Fruit fly (Drosophila melanogaster) whole organism, embryonic: ENCODE measurements around the gene CG43867.

Experiments
- Atf6 ChIP-seq: fragments of 200-800 bp; sonication (Bioruptor generic); IDR thresholded peaks from 2 replicates; pipeline ENCODE4 v1.3.6; 2022; ENCODE audit warnings: missing biosample characterization, missing genetic modification characterization
- CG10979 ChIP-seq: fragments of 200-800 bp; sonication (Bioruptor generic); optimal IDR thresholded peaks from 2 replicates; lab custom pipeline; 2018; ENCODE audit warnings: missing biosample characterization, mild to moderate bottlenecking, missing genetic modification characterization, moderate library complexity
- CG11398 ChIP-seq: fragments of 200-800 bp; sonication (Bioruptor generic); optimal IDR thresholded peaks from 2 replicates; lab custom pipeline; 2016; ENCODE audit warnings: missing biosample characterization, missing genetic modification characterization
- CG12219 ChIP-seq: fragments of 200-800 bp; sonication (Bioruptor generic); optimal IDR thresholded peaks from 3 replicates; lab custom pipeline; 2018; ENCODE audit warnings: missing biosample characterization, mild to moderate bottlenecking, missing genetic modification characterization
- CG12769 ChIP-seq: fragments of 200-800 bp; sonication (Bioruptor generic); optimal IDR thresholded peaks from 2 replicates; lab custom pipeline; 2019; ENCODE audit warnings: missing biosample characterization, mild to moderate bottlenecking, missing genetic modification characterization, moderate library complexity
- CG17912 ChIP-seq: fragments of 200-800 bp; sonication (Bioruptor generic); optimal IDR thresholded peaks from 2 replicates; lab custom pipeline; 2018; ENCODE audit warnings: missing biosample characterization, mild to moderate bottlenecking, missing genetic modification characterization
- CG1792 ChIP-seq: fragments of 200-800 bp; sonication (Bioruptor generic); optimal IDR thresholded peaks from 2 replicates; lab custom pipeline; 2016; ENCODE audit warnings: missing biosample characterization, missing genetic modification characterization
- CG18262 ChIP-seq: fragments of 200-800 bp; optimal IDR thresholded peaks from 3 replicates; lab custom pipeline; 2019; ENCODE audit warnings: missing biosample characterization, mild to moderate bottlenecking, missing genetic modification characterization, moderate library complexity
- CG2129 ChIP-seq: fragments of 200-800 bp; sonication (Bioruptor generic); IDR thresholded peaks from 2 replicates; pipeline ENCODE4 v1.3.6; 2022; ENCODE audit warnings: missing biosample characterization, missing genetic modification characterization; ENCODE audit not compliant: partially characterized antibody
- CG2678 ChIP-seq: fragments of 200-800 bp; sonication (Bioruptor generic); optimal IDR thresholded peaks from 3 replicates; lab custom pipeline; 2019; ENCODE audit warnings: missing biosample characterization, mild to moderate bottlenecking, missing genetic modification characterization, moderate library complexity
- CG34376 ChIP-seq: fragments of 200-800 bp; sonication (Bioruptor generic); optimal IDR thresholded peaks from 2 replicates; lab custom pipeline; 2018; ENCODE audit warnings: missing biosample characterization, mild to moderate bottlenecking, missing genetic modification characterization
- CG4820 ChIP-seq: fragments of 200-800 bp; sonication (Bioruptor generic); optimal IDR thresholded peaks from 3 replicates; lab custom pipeline; 2016; ENCODE audit warnings: missing biosample characterization, missing genetic modification characterization
- CG5180 ChIP-seq: fragments of 200-800 bp; sonication (Bioruptor generic); optimal IDR thresholded peaks from 3 replicates; lab custom pipeline; 2017; ENCODE audit warnings: missing biosample characterization, missing genetic modification characterization, mild to moderate bottlenecking, moderate library complexity, missing genetic modification reagents
- CG6854 ChIP-seq: fragments of 200-800 bp; sonication (Bioruptor generic); optimal IDR thresholded peaks from 3 replicates; lab custom pipeline; 2017; ENCODE audit warnings: missing biosample characterization, mild to moderate bottlenecking, missing genetic modification characterization
- CG7839 ChIP-seq: fragments of 200-800 bp; sonication (Bioruptor generic); optimal IDR thresholded peaks from 3 replicates; lab custom pipeline; 2018; ENCODE audit warnings: missing biosample characterization, mild to moderate bottlenecking, missing genetic modification characterization, moderate library complexity
- CG8924 ChIP-seq: fragments of 200-800 bp; optimal IDR thresholded peaks from 3 replicates; lab custom pipeline; 2019; ENCODE audit warnings: missing biosample characterization, mild to moderate bottlenecking, missing genetic modification characterization, moderate library complexity
- CoRest ChIP-seq: fragments of 200-800 bp; sonication (Bioruptor generic); optimal IDR thresholded peaks from 3 replicates; lab custom pipeline; 2018; ENCODE audit warnings: missing biosample characterization, mild to moderate bottlenecking, missing genetic modification characterization, moderate library complexity
- D19A ChIP-seq: fragments of 200-800 bp; optimal IDR thresholded peaks from 3 replicates; lab custom pipeline; 2019; ENCODE audit warnings: missing biosample characterization, mild to moderate bottlenecking, missing genetic modification characterization, moderate library complexity
- Dad ChIP-seq: fragments of 200-800 bp; sonication (Bioruptor generic); optimal IDR thresholded peaks from 3 replicates; lab custom pipeline; 2016; ENCODE audit warnings: missing biosample characterization, missing genetic modification characterization
- Fer2 ChIP-seq: fragments of 200-800 bp; sonication (Bioruptor generic); optimal IDR thresholded peaks from 2 replicates; lab custom pipeline; 2018; ENCODE audit warnings: missing biosample characterization, mild to moderate bottlenecking, missing genetic modification characterization, moderate library complexity
- HmgZ ChIP-seq: fragments of 200-800 bp; sonication (Bioruptor generic); optimal IDR thresholded peaks from 2 replicates; lab custom pipeline; 2018; ENCODE audit warnings: missing biosample characterization, mild to moderate bottlenecking, missing genetic modification characterization
- Hsf ChIP-seq: fragments of 200-800 bp; sonication (Bioruptor generic); optimal IDR thresholded peaks from 3 replicates; lab custom pipeline; 2016; ENCODE audit warnings: missing biosample characterization, missing genetic modification characterization
- MESR4 ChIP-seq: fragments of 200-800 bp; sonication (Bioruptor generic); optimal IDR thresholded peaks from 2 replicates; lab custom pipeline; 2018; ENCODE audit warnings: missing biosample characterization, mild to moderate bottlenecking, missing genetic modification characterization, moderate library complexity
- Med ChIP-seq: fragments of 200-800 bp; sonication (Bioruptor generic); peaks from one replicate; lab custom pipeline; 2016; ENCODE audit warnings: missing biosample characterization, missing genetic modification characterization, mild to moderate bottlenecking, inconsistent platforms, moderate library complexity
- Optix ChIP-seq: fragments of 200-800 bp; sonication (Bioruptor generic); IDR thresholded peaks from 3 replicates; pipeline ENCODE4 v1.3.6; 2022; ENCODE audit warnings: missing biosample characterization, missing genetic modification characterization
- PHDP ChIP-seq: fragments of 200-800 bp; sonication (Bioruptor generic); optimal IDR thresholded peaks from 3 replicates; lab custom pipeline; 2018; ENCODE audit warnings: missing biosample characterization, mild to moderate bottlenecking, missing genetic modification characterization, moderate library complexity
- Sox102F ChIP-seq: fragments of 200-800 bp; sonication (Bioruptor generic); optimal IDR thresholded peaks from 2 replicates; lab custom pipeline; 2018; ENCODE audit warnings: missing biosample characterization, mild to moderate bottlenecking, missing genetic modification characterization, moderate library complexity
- Sry-δ ChIP-seq: fragments of 200-800 bp; sonication (Bioruptor generic); optimal IDR thresholded peaks from 2 replicates; lab custom pipeline; 2016; ENCODE audit warnings: missing biosample characterization, missing genetic modification characterization
- Trl ChIP-seq, 3 experiments: fragments of >200 bp in 2 of 3; fragments of 200-800 bp in 1 of 3; sonication (Bioruptor generic) in 1 of 3; optimal IDR thresholded peaks; 2 replicates in 1 of 3; 3 replicates in 2 of 3; lab custom pipeline; 2016 to 2017; ENCODE audit warnings: missing biosample characterization in 1 of 3, missing genetic modification characterization in 1 of 3
- al ChIP-seq: fragments of 200-800 bp; sonication (Bioruptor generic); IDR thresholded peaks from 2 replicates; pipeline ENCODE4 v1.3.6; 2022; ENCODE audit warnings: missing biosample characterization, missing genetic modification characterization
- ase ChIP-seq: fragments of 200-800 bp; sonication (Bioruptor generic); IDR thresholded peaks from 3 replicates; pipeline ENCODE4 v1.3.6; 2022; ENCODE audit warnings: missing biosample characterization, missing genetic modification characterization
- bbx ChIP-seq: fragments of 200-800 bp; sonication (Bioruptor generic); IDR thresholded peaks from 2 replicates; pipeline ENCODE4 v1.3.6; 2022; ENCODE audit warnings: missing biosample characterization, missing genetic modification characterization; ENCODE audit not compliant: partially characterized antibody
- caup ChIP-seq: fragments of 200-800 bp; sonication (Bioruptor generic); optimal IDR thresholded peaks from 3 replicates; lab custom pipeline; 2017; ENCODE audit warnings: missing biosample characterization, mild to moderate bottlenecking, missing genetic modification characterization, moderate library complexity; ENCODE audit not compliant: severe bottlenecking
- dm ChIP-seq: fragments of 200-800 bp; sonication (Bioruptor generic); optimal IDR thresholded peaks from 3 replicates; lab custom pipeline; 2016; ENCODE audit warnings: missing biosample characterization, missing genetic modification characterization
- dysf ChIP-seq: fragments of 200-800 bp; sonication (Bioruptor generic); IDR thresholded peaks from 3 replicates; pipeline ENCODE4 v1.3.6; 2022; ENCODE audit warnings: missing biosample characterization, missing genetic modification characterization
- gem ChIP-seq: fragments of 200-800 bp; sonication (Bioruptor generic); optimal IDR thresholded peaks from 2 replicates; lab custom pipeline; 2019; ENCODE audit warnings: missing biosample characterization, mild to moderate bottlenecking, missing genetic modification characterization, moderate library complexity
- gro ChIP-seq: fragments of 200-800 bp; sonication (Bioruptor generic); optimal IDR thresholded peaks from 2 replicates; lab custom pipeline; 2016; ENCODE audit warnings: missing biosample characterization, missing genetic modification characterization
- gsb-n ChIP-seq: fragments of 200-800 bp; sonication (Bioruptor generic); optimal IDR thresholded peaks from 3 replicates; lab custom pipeline; 2018; ENCODE audit warnings: missing biosample characterization, mild to moderate bottlenecking, missing genetic modification characterization
- gt ChIP-seq: fragments of 200-800 bp; sonication (Bioruptor generic); IDR thresholded peaks from 2 replicates; pipeline ENCODE4 v1.3.6; 2022; ENCODE audit warnings: missing biosample characterization, missing genetic modification characterization
- her ChIP-seq: fragments of 200-800 bp; sonication (Bioruptor generic); optimal IDR thresholded peaks from 2 replicates; lab custom pipeline; 2016; ENCODE audit warnings: missing biosample characterization, missing genetic modification characterization
- jing ChIP-seq: fragments of 200-800 bp; sonication (Bioruptor generic); optimal IDR thresholded peaks from 2 replicates; lab custom pipeline; 2018; ENCODE audit warnings: missing biosample characterization, mild to moderate bottlenecking, missing genetic modification characterization
- maf-S ChIP-seq: fragments of 200-800 bp; sonication (Bioruptor generic); optimal IDR thresholded peaks from 2 replicates; lab custom pipeline; 2016; ENCODE audit warnings: missing biosample characterization, missing genetic modification characterization
- pan ChIP-seq, 4 experiments: fragments of >200 bp in 3 of 4; fragments of 200-800 bp in 1 of 4; sonication (Bioruptor generic) in 1 of 4; optimal IDR thresholded peaks in 3 of 4; IDR thresholded peaks in 1 of 4; 2 replicates each; pipeline versions ENCODE4 v1.3.6 to Lab custom; 2017 to 2022; ENCODE audit warnings: missing biosample characterization in 2 of 4, missing genetic modification characterization in 2 of 4, mixed read lengths in 1 of 4
- row ChIP-seq: fragments of 200-800 bp; sonication (Bioruptor generic); IDR thresholded peaks from 3 replicates; pipeline ENCODE4 v1.3.6; 2022; ENCODE audit warnings: missing biosample characterization, missing genetic modification characterization
- scrt ChIP-seq: fragments of 200-800 bp; sonication (Bioruptor generic); optimal IDR thresholded peaks from 2 replicates; lab custom pipeline; 2018; ENCODE audit warnings: missing biosample characterization, mild to moderate bottlenecking, missing genetic modification characterization, moderate library complexity
- wdn ChIP-seq: fragments of 200-800 bp; sonication (Bioruptor generic); IDR thresholded peaks from 2 replicates; pipeline ENCODE4 v1.3.6; 2022; ENCODE audit warnings: missing biosample characterization, missing genetic modification characterization
- wek ChIP-seq: fragments of 200-800 bp; sonication (Bioruptor generic); optimal IDR thresholded peaks from 3 replicates; lab custom pipeline; 2018; ENCODE audit warnings: missing biosample characterization, mild to moderate bottlenecking, missing genetic modification characterization, moderate library complexity
- zfh1 ChIP-seq: fragments of 200-800 bp; sonication (Bioruptor generic); IDR thresholded peaks from 3 replicates; pipeline ENCODE4 v1.3.6; 2022; ENCODE audit warnings: missing biosample characterization, missing genetic modification characterization

CG43867 gene

DNA sequence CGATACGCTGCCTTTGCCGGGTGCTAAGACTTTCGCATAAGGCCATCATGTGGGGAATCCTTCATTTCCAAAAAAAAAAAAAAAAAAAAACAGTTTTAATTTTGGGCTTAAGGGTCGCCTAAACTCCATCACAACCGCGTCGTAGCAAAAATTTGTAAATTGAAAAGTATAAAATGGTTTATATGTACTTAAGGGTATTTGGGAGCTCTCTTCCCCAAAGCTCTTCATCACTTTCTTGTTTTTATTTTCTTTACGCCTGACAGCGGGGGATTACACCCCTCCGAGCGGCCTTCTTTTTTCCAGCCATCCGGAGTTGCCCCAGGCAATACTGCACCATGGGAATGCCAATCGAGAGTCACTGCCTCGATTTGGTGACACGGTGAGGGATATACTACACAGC is 36.2 kb upstream of the CG43867 start (continued):
- 0 out of 3 replicates have a peak, but pooled peaks have one; percentile 6 for TF ChIP-seq Optix
- no peak for TF ChIP-seq HmgZ
- peak; percentile 43 for TF ChIP-seq D19A (tag; lab: Kevin White, UChicago)
- peak; percentile 70 for TF ChIP-seq Med (GFP tag; lab: Kevin White, UChicago)
- TF ChIP-seq gro: no peak
- TF ChIP-seq wdn (GFP tag; lab: Robert Waterston, UW): no peak
- TF ChIP-seq CG11398: no peak
- no peak for TF ChIP-seq MESR4 (GFP tag; lab: Kevin White, UChicago)
- peak; percentile 32; the same call in 1 of the 3 replicates for TF ChIP-seq dysf
- TF ChIP-seq Fer2: no peak
- no peak for TF ChIP-seq al (GFP tag; lab: Robert Waterston, UW)
- TF ChIP-seq Sox102F (GFP tag; lab: Kevin White, UChicago): peak; percentile 6
- peak; percentile 50; the same call in 2 of the 3 replicates for TF ChIP-seq row (GFP tag; lab: Robert Waterston, UW)
- TF ChIP-seq, all 482 proteins: peak for 15

DNA sequence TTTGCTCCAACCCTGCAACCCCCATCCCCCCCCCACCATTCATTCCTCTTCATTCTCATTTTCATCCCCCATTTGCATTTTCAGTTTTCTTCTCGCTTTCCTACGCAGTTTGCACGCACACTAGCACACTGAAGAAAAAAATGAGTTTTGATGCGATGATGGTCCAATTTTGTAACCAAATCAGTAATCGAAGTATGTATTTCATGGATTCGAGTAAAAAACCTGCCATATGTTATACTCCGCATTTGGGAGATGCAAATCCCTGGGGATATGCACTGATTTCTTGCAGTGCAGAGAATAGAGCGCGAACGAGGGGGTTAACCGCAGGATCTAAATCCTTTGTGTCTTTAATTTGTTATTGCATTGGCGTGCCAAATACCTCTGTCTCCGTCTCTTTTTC is 28.1 kb upstream of the CG43867 start:
- peak; percentile 81 for TF ChIP-seq CG12769 (tag; lab: Kevin White, UChicago)
- TF ChIP-seq CG12219 (GFP tag; lab: Kevin White, UChicago): peak; percentile 57
- peak; percentile 31; the same call in 1 of the 2 replicates for TF ChIP-seq Atf6 (GFP tag; lab: Robert Waterston, UW)
- peak; percentile 39 for TF ChIP-seq CG1792 (GFP tag; lab: Kevin White, UChicago)
- peak; percentile 55 for TF ChIP-seq CG10979 (tag; lab: Kevin White, UChicago)
- TF ChIP-seq CG18262 (tag; lab: Kevin White, UChicago): peak; percentile 42
- TF ChIP-seq CoRest (tag; lab: Kevin White, UChicago): peak; percentile 62
- peak; percentile 6 for TF ChIP-seq maf-S (GFP tag; lab: Kevin White, UChicago)
- TF ChIP-seq Fer2: peak; percentile 11
- peak; percentile 60 for TF ChIP-seq PHDP
- TF ChIP-seq ase (GFP tag; lab: Robert Waterston, UW): peak; percentile 46; the same call in 1 of the 3 replicates
- TF ChIP-seq gsb-n (tag; lab: Kevin White, UChicago): no peak
- TF ChIP-seq bbx: no peak
- TF ChIP-seq pan (optimal IDR thresholded peaks at IDR 0.05; lab: Kevin White, UChicago): no peak
- TF ChIP-seq pan (GFP tag; optimal IDR thresholded peaks at IDR 0.05 in 1 of 2, IDR thresholded peaks at IDR 0.05 in 1 of 2): peak in 1 of 2 experiments; percentile 59
- TF ChIP-seq gt (GFP tag; lab: Robert Waterston, UW): no peak
- peak; percentile 73 for TF ChIP-seq CG2678
- peak; percentile 63; the same call in 1 of the 3 replicates for TF ChIP-seq zfh1 (GFP tag; lab: Robert Waterston, UW)
- TF ChIP-seq wek (GFP tag; lab: Kevin White, UChicago): peak; percentile 30
- no peak for TF ChIP-seq Trl (optimal IDR thresholded peaks at IDR 0.05; lab: Kevin White, UChicago)
- peak; percentile 62 for TF ChIP-seq Trl (GFP tag; optimal IDR thresholded peaks at IDR 0.05; lab: Kevin White, UChicago)
- TF ChIP-seq jing (GFP tag; lab: Kevin White, UChicago): peak; percentile 19
- TF ChIP-seq Med (GFP tag; lab: Kevin White, UChicago): peak; percentile 93
- peak; percentile 26 for TF ChIP-seq her (GFP tag; lab: Kevin White, UChicago)
- TF ChIP-seq HmgZ: peak; percentile 8
- peak; percentile 15 for TF ChIP-seq CG5180
- no peak for TF ChIP-seq CG17912 (GFP tag; lab: Kevin White, UChicago)
- TF ChIP-seq CG34376 (GFP tag; lab: Kevin White, UChicago): no peak
- TF ChIP-seq Hsf (GFP tag; lab: Kevin White, UChicago): peak; percentile 60
- peak; percentile 29 for TF ChIP-seq scrt (GFP tag; lab: Kevin White, UChicago)
- no peak for TF ChIP-seq CG2129 (GFP tag; lab: Robert Waterston, UW)
- TF ChIP-seq CG6854 (GFP tag; lab: Kevin White, UChicago): peak; percentile 46
- peak; percentile 39 for TF ChIP-seq CG4820
- no peak for TF ChIP-seq dm (GFP tag; lab: Kevin White, UChicago)
- TF ChIP-seq gem (tag; lab: Kevin White, UChicago): peak; percentile 71
- peak; percentile 74 for TF ChIP-seq CG7839 (tag; lab: Kevin White, UChicago)
- TF ChIP-seq caup: peak; percentile 53
- TF ChIP-seq Dad: peak; percentile 3
- peak; percentile 18 for TF ChIP-seq Sry-δ
- TF ChIP-seq CG8924 (tag; lab: Kevin White, UChicago): peak; percentile 47
